Fruit fly (Drosophila melanogaster) whole organism, embryonic: Measurements from ENCODE around the gene CG4854.

Experiments
- BtbVII ChIP-seq: fragments of 200-800 bp; sonication (Bioruptor generic); optimal IDR thresholded peaks from 3 replicates; lab custom pipeline; 2017; ENCODE audit warnings: missing biosample characterization, mild to moderate bottlenecking, missing genetic modification characterization
- CG10654 ChIP-seq: fragments of 200-800 bp; sonication (Bioruptor generic); optimal IDR thresholded peaks from 2 replicates; lab custom pipeline; 2016; ENCODE audit warnings: missing biosample characterization, missing genetic modification characterization
- CG11247 ChIP-seq: fragments of 200-800 bp; sonication (Bioruptor generic); IDR thresholded peaks from 2 replicates; pipeline ENCODE4 v1.3.6; 2022; ENCODE audit warnings: missing biosample characterization, missing genetic modification characterization
- CG11504 ChIP-seq: fragments of 200-800 bp; sonication (Bioruptor generic); optimal IDR thresholded peaks from 3 replicates; lab custom pipeline; 2019; ENCODE audit warnings: missing biosample characterization, mild to moderate bottlenecking, missing genetic modification characterization, moderate library complexity
- CG12155 ChIP-seq: fragments of 200-800 bp; sonication (Bioruptor generic); optimal IDR thresholded peaks from 3 replicates; lab custom pipeline; 2016; ENCODE audit warnings: missing biosample characterization, missing genetic modification characterization
- CG12219 ChIP-seq: fragments of 200-800 bp; sonication (Bioruptor generic); optimal IDR thresholded peaks from 3 replicates; lab custom pipeline; 2018; ENCODE audit warnings: missing biosample characterization, mild to moderate bottlenecking, missing genetic modification characterization
- CG12659 ChIP-seq: fragments of 200-800 bp; sonication (Bioruptor generic); optimal IDR thresholded peaks from 3 replicates; lab custom pipeline; 2017; ENCODE audit warnings: mild to moderate bottlenecking, missing biosample characterization, missing genetic modification reagents, missing genetic modification characterization
- CG12942 ChIP-seq: fragments of 200-800 bp; sonication (Bioruptor generic); optimal IDR thresholded peaks from 3 replicates; lab custom pipeline; 2016; ENCODE audit warnings: missing biosample characterization, missing genetic modification characterization
- CG13123 ChIP-seq: fragments of 200-800 bp; sonication (Bioruptor generic); optimal IDR thresholded peaks from 2 replicates; lab custom pipeline; 2016; ENCODE audit warnings: missing biosample characterization, missing genetic modification characterization
- CG14965 ChIP-seq: fragments of 200-800 bp; sonication (Bioruptor generic); optimal IDR thresholded peaks from 2 replicates; lab custom pipeline; 2016; ENCODE audit warnings: missing biosample characterization, missing genetic modification characterization, borderline replicate concordance
- CG15479 ChIP-seq: fragments of 200-800 bp; sonication (Bioruptor generic); optimal IDR thresholded peaks from 3 replicates; lab custom pipeline; 2019; ENCODE audit warnings: missing biosample characterization, mild to moderate bottlenecking, missing genetic modification characterization, moderate library complexity
- CG17612 ChIP-seq: fragments of 200-800 bp; sonication (Bioruptor generic); IDR thresholded peaks from 2 replicates; pipeline ENCODE4 v1.3.6; 2022; ENCODE audit warnings: missing biosample characterization, missing genetic modification characterization
- CG31224 ChIP-seq: fragments of 200-800 bp; sonication (Bioruptor generic); IDR thresholded peaks from 2 replicates; pipeline ENCODE4 v1.3.6; 2022; ENCODE audit warnings: missing biosample characterization, missing genetic modification characterization
- CG31365 ChIP-seq: fragments of 200-800 bp; sonication (Bioruptor generic); optimal IDR thresholded peaks from 2 replicates; lab custom pipeline; 2018; ENCODE audit warnings: missing biosample characterization, mild to moderate bottlenecking, missing genetic modification characterization
- CG4820 ChIP-seq: fragments of 200-800 bp; sonication (Bioruptor generic); optimal IDR thresholded peaks from 3 replicates; lab custom pipeline; 2016; ENCODE audit warnings: missing biosample characterization, missing genetic modification characterization
- CG5953 ChIP-seq: fragments of 200-800 bp; sonication (Bioruptor generic); IDR thresholded peaks from 2 replicates; pipeline ENCODE4 v1.3.6; 2022; ENCODE audit warnings: missing biosample characterization, missing genetic modification characterization
- CG6765 ChIP-seq: fragments of 200-800 bp; sonication (Bioruptor generic); optimal IDR thresholded peaks from 3 replicates; lab custom pipeline; 2017; ENCODE audit warnings: missing biosample characterization, mild to moderate bottlenecking, missing genetic modification characterization
- CG6791 ChIP-seq: fragments of 200-800 bp; sonication (Bioruptor generic); IDR thresholded peaks from 3 replicates; pipeline ENCODE4 v1.3.6; 2022; ENCODE audit warnings: missing biosample characterization, missing genetic modification characterization; ENCODE audit not compliant: partially characterized antibody
- D ChIP-seq, 2 experiments: fragments of 200-800 bp in 1 of 2; fragments of >200 bp in 1 of 2; sonication (Bioruptor generic) in 1 of 2; optimal IDR thresholded peaks; 2 replicates in 1 of 2; 3 replicates in 1 of 2; lab custom pipeline; 2017; ENCODE audit warnings: mild to moderate bottlenecking in 1 of 2, missing biosample characterization in 1 of 2, missing genetic modification characterization in 1 of 2, missing genetic modification reagents in 1 of 2
- Dp ChIP-seq: fragments of 200-800 bp; sonication (Bioruptor generic); optimal IDR thresholded peaks from 2 replicates; lab custom pipeline; 2018; ENCODE audit warnings: missing biosample characterization, mild to moderate bottlenecking, missing genetic modification characterization, moderate library complexity
- Fer1 ChIP-seq: fragments of 200-800 bp; sonication (Bioruptor generic); optimal IDR thresholded peaks from 2 replicates; lab custom pipeline; 2017; ENCODE audit warnings: missing biosample characterization, mild to moderate bottlenecking, missing genetic modification characterization
- H2.0 ChIP-seq: fragments of 200-800 bp; sonication (Bioruptor generic); IDR thresholded peaks from 2 replicates; pipeline ENCODE4 v1.3.6; 2022; ENCODE audit warnings: missing biosample characterization, missing genetic modification characterization
- HLH4C ChIP-seq: fragments of 200-800 bp; sonication (Bioruptor generic); IDR thresholded peaks from 3 replicates; pipeline ENCODE4 v1.3.6; 2022; ENCODE audit warnings: missing biosample characterization, missing genetic modification characterization; ENCODE audit not compliant: partially characterized antibody
- Mes4 ChIP-seq: fragments of 200-800 bp; sonication (Bioruptor generic); optimal IDR thresholded peaks from 2 replicates; lab custom pipeline; 2016; ENCODE audit warnings: missing biosample characterization, missing genetic modification characterization
- Nf-YC ChIP-seq: fragments of 200-800 bp; optimal IDR thresholded peaks from 3 replicates; lab custom pipeline; 2019; ENCODE audit warnings: missing biosample characterization, mild to moderate bottlenecking, missing genetic modification characterization, moderate library complexity
- Optix ChIP-seq: fragments of 200-800 bp; sonication (Bioruptor generic); IDR thresholded peaks from 3 replicates; pipeline ENCODE4 v1.3.6; 2022; ENCODE audit warnings: missing biosample characterization, missing genetic modification characterization
- Poxn ChIP-seq: fragments of 200-800 bp; sonication (Bioruptor generic); IDR thresholded peaks from 2 replicates; pipeline ENCODE4 v1.3.6; 2022; ENCODE audit warnings: missing biosample characterization, missing genetic modification characterization
- Sin3A ChIP-seq: fragments of >200 bp; optimal IDR thresholded peaks from 2 replicates; lab custom pipeline; 2018
- Xrp1 ChIP-seq: fragments of 200-800 bp; sonication (Bioruptor generic); IDR thresholded peaks from 2 replicates; pipeline ENCODE4 v1.3.6; 2022; ENCODE audit warnings: missing biosample characterization, missing genetic modification characterization
- corto ChIP-seq: fragments of 200-800 bp; sonication (Bioruptor generic); optimal IDR thresholded peaks from 2 replicates; lab custom pipeline; 2016; ENCODE audit warnings: missing biosample characterization, mild to moderate bottlenecking, missing genetic modification characterization, moderate library complexity
- danr ChIP-seq: fragments of 200-800 bp; sonication (Bioruptor generic); IDR thresholded peaks from 2 replicates; pipeline ENCODE4 v1.3.6; 2022; ENCODE audit warnings: missing biosample characterization, missing genetic modification characterization
- dmrt99B ChIP-seq: fragments of 200-800 bp; sonication (Bioruptor generic); optimal IDR thresholded peaks from 2 replicates; lab custom pipeline; 2018; ENCODE audit warnings: missing biosample characterization, mild to moderate bottlenecking, missing genetic modification characterization, moderate library complexity
- emc ChIP-seq: fragments of 200-800 bp; sonication (Bioruptor generic); optimal IDR thresholded peaks from 2 replicates; lab custom pipeline; 2016; ENCODE audit warnings: missing biosample characterization, missing genetic modification characterization
- esg ChIP-seq: fragments of 200-800 bp; sonication (Bioruptor generic); conservative IDR thresholded peaks from 2 replicates; pipeline ENCODE4 v1.3.6; 2022; ENCODE audit warnings: missing biosample characterization, missing genetic modification characterization
- ewg ChIP-seq: fragments of 200-800 bp; sonication (Bioruptor generic); optimal IDR thresholded peaks from 3 replicates; lab custom pipeline; 2017; ENCODE audit warnings: mild to moderate bottlenecking, missing biosample characterization, missing genetic modification reagents, missing genetic modification characterization
- kay ChIP-seq: fragments of 200-800 bp; sonication (Bioruptor generic); optimal IDR thresholded peaks from 2 replicates; lab custom pipeline; 2016; ENCODE audit warnings: missing biosample characterization, missing genetic modification characterization
- klu ChIP-seq: fragments of 200-800 bp; sonication (Bioruptor generic); IDR thresholded peaks from 2 replicates; pipeline ENCODE4 v1.3.6; 2022; ENCODE audit warnings: missing biosample characterization, missing genetic modification characterization
- lilli ChIP-seq: fragments of 200-800 bp; sonication (Bioruptor generic); optimal IDR thresholded peaks from 3 replicates; lab custom pipeline; 2016; ENCODE audit warnings: missing biosample characterization, missing genetic modification characterization
- luna ChIP-seq: fragments of 200-800 bp; sonication (Bioruptor generic); optimal IDR thresholded peaks from 2 replicates; lab custom pipeline; 2016; ENCODE audit warnings: missing biosample characterization, missing genetic modification characterization
- nom ChIP-seq: fragments of 200-800 bp; sonication (Bioruptor generic); optimal IDR thresholded peaks from 2 replicates; lab custom pipeline; 2017; ENCODE audit warnings: missing biosample characterization, missing genetic modification characterization, mild to moderate bottlenecking, moderate library complexity, missing genetic modification reagents
- pho ChIP-seq: fragments of 200-800 bp; sonication (Bioruptor generic); optimal IDR thresholded peaks from 2 replicates; lab custom pipeline; 2016; ENCODE audit warnings: missing biosample characterization, missing genetic modification characterization
- row ChIP-seq: fragments of 200-800 bp; sonication (Bioruptor generic); IDR thresholded peaks from 3 replicates; pipeline ENCODE4 v1.3.6; 2022; ENCODE audit warnings: missing biosample characterization, missing genetic modification characterization
- salm ChIP-seq: fragments of 200-800 bp; sonication (Bioruptor generic); optimal IDR thresholded peaks from 2 replicates; lab custom pipeline; 2018; ENCODE audit warnings: missing biosample characterization, mild to moderate bottlenecking, missing genetic modification characterization
- schlank ChIP-seq: fragments of 200-800 bp; sonication (Bioruptor generic); optimal IDR thresholded peaks from 2 replicates; lab custom pipeline; 2018; ENCODE audit warnings: missing biosample characterization, mild to moderate bottlenecking, missing genetic modification characterization
- scrt ChIP-seq: fragments of 200-800 bp; sonication (Bioruptor generic); optimal IDR thresholded peaks from 2 replicates; lab custom pipeline; 2018; ENCODE audit warnings: missing biosample characterization, mild to moderate bottlenecking, missing genetic modification characterization, moderate library complexity
- sens ChIP-seq: fragments of 200-800 bp; sonication (Bioruptor generic); peaks from one replicate; lab custom pipeline; 2016; ENCODE audit warnings: missing biosample characterization, missing genetic modification characterization
- shn ChIP-seq: fragments of 200-800 bp; sonication (Bioruptor generic); optimal IDR thresholded peaks from 3 replicates; lab custom pipeline; 2016; ENCODE audit warnings: missing biosample characterization, missing genetic modification characterization
- slou ChIP-seq: fragments of 200-800 bp; sonication (Bioruptor generic); optimal IDR thresholded peaks from 3 replicates; lab custom pipeline; 2016; ENCODE audit warnings: missing biosample characterization, missing genetic modification characterization
- ttk ChIP-seq: fragments of 200-800 bp; sonication (Bioruptor generic); IDR thresholded peaks from 2 replicates; pipeline ENCODE4 v2.1.2; 2022; ENCODE audit warnings: missing biosample characterization, missing genetic modification characterization
- usp ChIP-seq: fragments of >200 bp; optimal IDR thresholded peaks from 2 replicates; lab custom pipeline; 2017; ENCODE audit warnings: missing biosample characterization, missing genetic modification characterization
- zen ChIP-seq: fragments of 200-800 bp; sonication (Bioruptor generic); optimal IDR thresholded peaks from 3 replicates; lab custom pipeline; 2018; ENCODE audit warnings: missing biosample characterization, mild to moderate bottlenecking, missing genetic modification characterization, moderate library complexity

CG4854 gene

dm6 chr3R:19999474-19999873 is 28.4 kb upstream of the CG4854 start (continued):
- TF ChIP-seq sens (GFP tag; lab: Kevin White, UChicago) (peak; percentile 79), shn (no peak), CG12659 (GFP tag; lab: Kevin White, UChicago) (peak; percentile 80), Poxn (GFP tag; lab: Robert Waterston, UW) (no peak), H2.0 (GFP tag; lab: Robert Waterston, UW) (peak; percentile 70), kay (GFP tag; lab: Kevin White, UChicago) (no peak), usp (GFP tag; lab: Kevin White, UChicago) (no peak), CG12155 (GFP tag; lab: Kevin White, UChicago) (peak; percentile 66), CG11504 (tag; lab: Kevin White, UChicago) (peak; percentile 90), D (optimal IDR thresholded peaks at IDR 0.05; lab: Kevin White, UChicago) (no peak), D (GFP tag; optimal IDR thresholded peaks at IDR 0.05; lab: Kevin White, UChicago) (peak; percentile 78), CG12942 (GFP tag; lab: Kevin White, UChicago) (peak; percentile 61), CG6791 (no peak), CG5953 (peak; percentile 83), Sin3A (lab: Kevin White, UChicago) (no peak), zen (tag; lab: Kevin White, UChicago) (peak; percentile 91), Nf-YC (tag; lab: Kevin White, UChicago) (peak; percentile 45), Xrp1 (peak; percentile 94), CG15479 (GFP tag; lab: Kevin White, UChicago) (peak; percentile 38), corto (GFP tag; lab: Kevin White, UChicago) (peak; percentile 1), BtbVII (GFP tag; lab: Kevin White, UChicago) (peak; percentile 44), luna (GFP tag; lab: Kevin White, UChicago) (no peak), CG6765 (GFP tag; lab: Kevin White, UChicago) (peak; percentile 38), Dp (GFP tag; lab: Kevin White, UChicago) (no peak), CG11247 (GFP tag; lab: Robert Waterston, UW) (peak; percentile 78), schlank (tag; lab: Kevin White, UChicago) (peak; percentile 2), CG14965 (no peak), ttk (peak; percentile 83), scrt (GFP tag; lab: Kevin White, UChicago) (peak; percentile 57), klu (GFP tag; lab: Robert Waterston, UW) (peak; percentile 52; the same call in 1 of the 2 replicates), dmrt99B (tag; lab: Kevin White, UChicago) (peak; percentile 90), emc (GFP tag; lab: Kevin White, UChicago) (no peak), salm (peak; percentile 70), esg (peak; percentile 78), nom (peak; percentile 36), pho (GFP tag; lab: Kevin White, UChicago) (no peak), Fer1 (GFP tag; lab: Kevin White, UChicago) (peak; percentile 85), danr (GFP tag; lab: Robert Waterston, UW) (no peak), CG31365 (no peak), Mes4 (no peak), CG13123 (GFP tag; lab: Kevin White, UChicago) (peak; percentile 21), CG4820 (peak; percentile 40), HLH4C (GFP tag; lab: Robert Waterston, UW) (no peak), Optix (GFP tag; lab: Robert Waterston, UW) (no peak; the same call in 2 of the 3 replicates), CG12219 (GFP tag; lab: Kevin White, UChicago) (peak; percentile 61), slou (GFP tag; lab: Kevin White, UChicago) (peak; percentile 50), CG10654 (GFP tag; lab: Kevin White, UChicago) (peak; percentile 58), lilli (GFP tag; lab: Kevin White, UChicago) (peak; percentile 48), CG31224 (GFP tag; lab: Robert Waterston, UW) (peak; percentile 62), ewg (peak; percentile 59), CG17612 (no peak), row (GFP tag; lab: Robert Waterston, UW) (peak; percentile 92)
